Fruit fly (Drosophila melanogaster) whole organism, embryonic: ENCODE results near the gene unc-4.

Source experiments
- CG11247 ChIP-seq: fragments of 200-800 bp; sonication (Bioruptor generic); IDR thresholded peaks from 2 replicates; pipeline ENCODE4 v1.3.6; 2022; ENCODE audit warnings: missing biosample characterization, missing genetic modification characterization
- CG14667 ChIP-seq: fragments of 200-800 bp; sonication (Bioruptor generic); IDR thresholded peaks from 2 replicates; pipeline ENCODE4 v1.3.6; 2022; ENCODE audit warnings: missing biosample characterization, missing genetic modification characterization
- CG15269 ChIP-seq: fragments of 200-800 bp; sonication (Bioruptor generic); optimal IDR thresholded peaks from 2 replicates; lab custom pipeline; 2018; ENCODE audit warnings: missing biosample characterization, mild to moderate bottlenecking, missing genetic modification characterization, moderate library complexity
- CG17802 ChIP-seq: fragments of 200-800 bp; sonication (Bioruptor generic); optimal IDR thresholded peaks from 2 replicates; lab custom pipeline; 2018; ENCODE audit warnings: missing biosample characterization, mild to moderate bottlenecking, missing genetic modification characterization, moderate library complexity
- CG30431 ChIP-seq: fragments of 200-800 bp; sonication (Bioruptor generic); optimal IDR thresholded peaks from 2 replicates; lab custom pipeline; 2017; ENCODE audit warnings: missing biosample characterization, missing genetic modification characterization
- CG4820 ChIP-seq: fragments of 200-800 bp; sonication (Bioruptor generic); optimal IDR thresholded peaks from 3 replicates; lab custom pipeline; 2016; ENCODE audit warnings: missing biosample characterization, missing genetic modification characterization
- CG7786 ChIP-seq: fragments of 200-800 bp; sonication (Bioruptor generic); optimal IDR thresholded peaks from 2 replicates; lab custom pipeline; 2016; ENCODE audit warnings: missing biosample characterization, missing genetic modification characterization
- CG8478 ChIP-seq: fragments of >200 bp; optimal IDR thresholded peaks from 2 replicates; lab custom pipeline; 2018
- Fer1 ChIP-seq: fragments of 200-800 bp; sonication (Bioruptor generic); optimal IDR thresholded peaks from 2 replicates; lab custom pipeline; 2017; ENCODE audit warnings: missing biosample characterization, mild to moderate bottlenecking, missing genetic modification characterization
- fd3F ChIP-seq: fragments of 200-800 bp; sonication (Bioruptor generic); optimal IDR thresholded peaks from 2 replicates; lab custom pipeline; 2018; ENCODE audit warnings: missing biosample characterization, mild to moderate bottlenecking, missing genetic modification characterization, moderate library complexity
- h ChIP-seq: fragments of >200 bp; optimal IDR thresholded peaks from 2 replicates; lab custom pipeline; 2017
- lola ChIP-seq, 3 experiments: fragments of >200 bp in 2 of 3; fragments of 200-800 bp in 1 of 3; sonication (Bioruptor generic) in 1 of 3; optimal IDR thresholded peaks; 2 replicates each; lab custom pipeline; 2017 to 2019; ENCODE audit warnings: missing biosample characterization in 3 of 3, missing genetic modification characterization in 3 of 3, mild to moderate bottlenecking in 1 of 3, moderate library complexity in 1 of 3
- luna ChIP-seq: fragments of 200-800 bp; sonication (Bioruptor generic); optimal IDR thresholded peaks from 2 replicates; lab custom pipeline; 2016; ENCODE audit warnings: missing biosample characterization, missing genetic modification characterization
- pan ChIP-seq, 4 experiments: fragments of >200 bp in 3 of 4; fragments of 200-800 bp in 1 of 4; sonication (Bioruptor generic) in 1 of 4; optimal IDR thresholded peaks in 3 of 4; IDR thresholded peaks in 1 of 4; 2 replicates each; pipeline versions ENCODE4 v1.3.6 to Lab custom; 2017 to 2022; ENCODE audit warnings: missing biosample characterization in 2 of 4, missing genetic modification characterization in 2 of 4, mixed read lengths in 1 of 4

- TF ChIP-seq luna = no peak
- TF ChIP-seq CG8478 (lab: Kevin White, UChicago) = no peak
- no peak for TF ChIP-seq CG15269
- TF ChIP-seq CG14667 = no peak
- no peak for TF ChIP-seq h (lab: Kevin White, UChicago)
- no peak for TF ChIP-seq lola (GFP tag; optimal IDR thresholded peaks at IDR 0.05; lab: Kevin White, UChicago)
- TF ChIP-seq CG11247 (GFP tag; lab: Robert Waterston, UW) = no peak
- no peak for TF ChIP-seq CG17802
- no peak for TF ChIP-seq pan (optimal IDR thresholded peaks at IDR 0.05; lab: Kevin White, UChicago)
- no peak for TF ChIP-seq pan (GFP tag; optimal IDR thresholded peaks at IDR 0.05 in 1 of 2, IDR thresholded peaks at IDR 0.05 in 1 of 2)
- no peak for TF ChIP-seq CG7786 (GFP tag; lab: Kevin White, UChicago)
- TF ChIP-seq CG4820 (GFP tag; lab: Kevin White, UChicago) = no peak
- TF ChIP-seq Fer1 = no peak
- TF ChIP-seq fd3F (GFP tag; lab: Kevin White, UChicago) = no peak
- no peak for TF ChIP-seq CG30431 (GFP tag; lab: Kevin White, UChicago)
These were observed 28.4 kb upstream of the unc-4 start for dm6 chrX:17739974-17740373.
